Worm (Caenorhabditis elegans) whole organism, early embryonic: Measurements from ENCODE around the gene srh-293.
"Not testable (repeated sequence)": the region's sequence is repeated elsewhere in the genome, so short reads cannot be mapped to it uniquely, and the experiment has no call there.

Experiments used
- B0310.2 ChIP-seq: sonication (generic microtip); optimal IDR thresholded peaks from 2 replicates; lab custom pipeline; 2016; ENCODE audit warnings: mild to moderate bottlenecking, missing genetic modification characterization, missing compliant biosample characterization
- F13C5.2 ChIP-seq: sonication (generic microtip); optimal IDR thresholded peaks from 2 replicates; lab custom pipeline; 2017; ENCODE audit warnings: mild to moderate bottlenecking, missing genetic modification characterization, inconsistent platforms, missing compliant biosample characterization
- aly-1 ChIP-seq: sonication (generic microtip); optimal IDR thresholded peaks from 2 replicates; lab custom pipeline; 2016; ENCODE audit warnings: missing genetic modification characterization, missing compliant biosample characterization
- ama-1 ChIP-seq: fragments of 150-350 bp; optimal IDR thresholded peaks from 2 replicates; lab custom pipeline; 2014
- ceh-13 ChIP-seq: fragments of 200-800 bp; sonication (Bioruptor generic); optimal IDR thresholded peaks from 2 replicates; lab custom pipeline; 2018; ENCODE audit warnings: mild to moderate bottlenecking, missing genetic modification characterization, missing compliant biosample characterization
- ceh-36 ChIP-seq: sonication (generic microtip); optimal IDR thresholded peaks from 2 replicates; lab custom pipeline; 2016; ENCODE audit warnings: missing genetic modification characterization, inconsistent platforms, missing compliant biosample characterization
- ets-7 ChIP-seq: sonication (generic microtip); optimal IDR thresholded peaks from 2 replicates; lab custom pipeline; 2016; ENCODE audit warnings: missing genotype, missing genetic modification characterization, missing compliant biosample characterization
- flt-1 ChIP-seq: fragments of 200-800 bp; sonication (Bioruptor generic); IDR thresholded peaks from 2 replicates; pipeline ENCODE4 v1.3.6; 2022; ENCODE audit warnings: missing genetic modification characterization, missing compliant biosample characterization
- hmbx-1 ChIP-seq: sonication (generic microtip); optimal IDR thresholded peaks from 2 replicates; lab custom pipeline; 2016; ENCODE audit warnings: mild to moderate bottlenecking, missing genetic modification characterization, missing compliant biosample characterization
- hmg-4 ChIP-seq: fragments of 200-800 bp; sonication (Bioruptor generic); optimal IDR thresholded peaks from 2 replicates; lab custom pipeline; 2018; ENCODE audit warnings: mild to moderate bottlenecking, missing genetic modification characterization, missing compliant biosample characterization
- hnd-1 ChIP-seq: sonication (generic microtip); optimal IDR thresholded peaks from 2 replicates; lab custom pipeline; 2016; ENCODE audit warnings: missing genetic modification characterization, missing compliant biosample characterization
- pes-1 ChIP-seq: fragments of 200-800 bp; sonication (Bioruptor generic); IDR thresholded peaks from 2 replicates; pipeline ENCODE4 v1.3.6; 2022; ENCODE audit warnings: missing genetic modification reagents, missing genetic modification characterization, missing compliant biosample characterization
- scrt-1 ChIP-seq: fragments of 200-800 bp; sonication (Bioruptor generic); IDR thresholded peaks from 2 replicates; pipeline ENCODE4 v1.3.6; 2022; ENCODE audit warnings: missing genetic modification characterization, missing compliant biosample characterization
- sea-1 ChIP-seq: fragments of 200-800 bp; sonication (Bioruptor generic); conservative IDR thresholded peaks from 2 replicates; pipeline ENCODE4 v1.3.6; 2022; ENCODE audit warnings: missing genetic modification characterization, missing compliant biosample characterization
- tbx-11 ChIP-seq: fragments of 200-800 bp; sonication (Bioruptor generic); IDR thresholded peaks from 2 replicates; pipeline ENCODE4 v1.3.6; 2022; ENCODE audit warnings: missing genetic modification characterization, missing compliant biosample characterization
- tbx-37 ChIP-seq: fragments of 200-800 bp; sonication (Bioruptor generic); conservative IDR thresholded peaks from 2 replicates; pipeline ENCODE4 v1.3.6; 2022; ENCODE audit warnings: missing genetic modification reagents, missing genetic modification characterization, missing compliant biosample characterization
- tra-4 ChIP-seq: sonication (generic microtip); optimal IDR thresholded peaks from 2 replicates; lab custom pipeline; 2017; ENCODE audit warnings: missing genetic modification characterization, missing compliant biosample characterization

The srh-293 gene

ce11 chrV:15833622-15834021, 32.3 kb upstream of the srh-293 start, which contains the start of gene srbc-54:
Gene srbc-54 (minus strand): TSS chrV:15833722.
- TF ChIP-seq tbx-37 (GFP tag; lab: Robert Waterston, UW) (no peak), ceh-13 (GFP tag; lab: Kevin White, UChicago) (no peak), B0310.2 (tag; lab: Kevin White, UChicago) (no peak), F13C5.2 (tag; lab: Kevin White, UChicago) (no peak), hmg-4 (GFP tag; lab: Kevin White, UChicago) (no peak), pes-1 (no peak), aly-1 (no peak), ets-7 (no peak), ceh-36 (tag; lab: Kevin White, UChicago) (no peak)

- TF ChIP-seq sea-1 (GFP tag; lab: Robert Waterston, UW) (no peak), tra-4 (tag; lab: Kevin White, UChicago) (no peak), ets-7 (no peak), ceh-13 (GFP tag; lab: Kevin White, UChicago) (no peak), pes-1 (no peak), scrt-1 (GFP tag; lab: Robert Waterston, UW) (no peak), F13C5.2 (tag; lab: Kevin White, UChicago) (no peak), B0310.2 (tag; lab: Kevin White, UChicago) (no peak), aly-1 (no peak), tbx-37 (GFP tag; lab: Robert Waterston, UW) (no peak), hnd-1 (tag; lab: Kevin White, UChicago) (no peak), ceh-36 (tag; lab: Kevin White, UChicago) (no peak), tbx-11 (GFP tag; lab: Robert Waterston, UW) (no peak), hmbx-1 (tag; lab: Kevin White, UChicago) (no peak)
Observed at ce11 chrV:15841095-15841494, 24.8 kb upstream of the srh-293 start, which contains the start of gene srh-149. Gene srh-149 (minus strand): TSS chrV:15841195.

- not testable (repeated sequence) for TF ChIP-seq flt-1 (GFP tag; lab: Robert Waterston, UW); F13C5.2 (tag; lab: Kevin White, UChicago); hmbx-1 (tag; lab: Kevin White, UChicago)
Observed at ce11 chrV:15850276-15850811, 15.6 kb upstream of the srh-293 start, which contains the start of gene srh-147. Gene srh-147 (minus strand): TSS chrV:15850326.

- TF ChIP-seq ceh-36 (tag; lab: Kevin White, UChicago) (no peak), aly-1 (no peak), tbx-37 (GFP tag; lab: Robert Waterston, UW) (no peak), pes-1 (no peak), tra-4 (tag; lab: Kevin White, UChicago) (no peak), tbx-11 (GFP tag; lab: Robert Waterston, UW) (no peak), scrt-1 (GFP tag; lab: Robert Waterston, UW) (no peak), B0310.2 (tag; lab: Kevin White, UChicago) (no peak), hnd-1 (tag; lab: Kevin White, UChicago) (no peak)
Observed at ce11 chrV:15858292-15858691, 7.6 kb upstream of the srh-293 start, which contains the start of gene srh-148. Gene srh-148 (minus strand): TSS chrV:15858392.

ce11 chrV:15862599-15862998, 3.3 kb upstream of the srh-293 start, which contains the start of gene srz-12:
Gene srz-12 (minus strand): TSS chrV:15862699.
- TF ChIP-seq pes-1 (no peak), tbx-37 (GFP tag; lab: Robert Waterston, UW) (no peak), hmbx-1 (tag; lab: Kevin White, UChicago) (no peak), ceh-13 (GFP tag; lab: Kevin White, UChicago) (no peak), flt-1 (GFP tag; lab: Robert Waterston, UW) (no peak), hnd-1 (tag; lab: Kevin White, UChicago) (no peak), tbx-11 (GFP tag; lab: Robert Waterston, UW) (no peak), tra-4 (tag; lab: Kevin White, UChicago) (no peak), ceh-36 (tag; lab: Kevin White, UChicago) (no peak), ama-1 (lab: Kevin White, UChicago) (no peak), F13C5.2 (tag; lab: Kevin White, UChicago) (no peak), sea-1 (GFP tag; lab: Robert Waterston, UW) (no peak), aly-1 (no peak), B0310.2 (tag; lab: Kevin White, UChicago) (no peak), ets-7 (no peak), scrt-1 (GFP tag; lab: Robert Waterston, UW) (no peak), hmg-4 (GFP tag; lab: Kevin White, UChicago) (no peak)

ce11 chrV:15863042-15863441, 2.9 kb upstream of the srh-293 start, which contains the start of gene srh-299:
Gene srh-299 (plus strand): TSS chrV:15863342.
- TF ChIP-seq aly-1 (no peak), F13C5.2 (tag; lab: Kevin White, UChicago) (no peak), ets-7 (no peak), hmbx-1 (tag; lab: Kevin White, UChicago) (no peak), flt-1 (GFP tag; lab: Robert Waterston, UW) (no peak), tra-4 (tag; lab: Kevin White, UChicago) (no peak), hnd-1 (tag; lab: Kevin White, UChicago) (no peak), sea-1 (GFP tag; lab: Robert Waterston, UW) (no peak), pes-1 (no peak), ceh-13 (GFP tag; lab: Kevin White, UChicago) (no peak), ama-1 (lab: Kevin White, UChicago) (no peak), tbx-11 (GFP tag; lab: Robert Waterston, UW) (no peak), scrt-1 (GFP tag; lab: Robert Waterston, UW) (no peak)

ce11 chrV:15867373-15867772, 1.4 kb downstream of the srh-293 start, which contains the start of gene fbxa-197:
Gene fbxa-197 (plus strand): TSS chrV:15867673.
- TF ChIP-seq hmg-4 (GFP tag; lab: Kevin White, UChicago) (no peak), sea-1 (GFP tag; lab: Robert Waterston, UW) (no peak), hnd-1 (tag; lab: Kevin White, UChicago) (no peak), ceh-36 (tag; lab: Kevin White, UChicago) (no peak), flt-1 (GFP tag; lab: Robert Waterston, UW) (no peak), B0310.2 (tag; lab: Kevin White, UChicago) (no peak), hmbx-1 (tag; lab: Kevin White, UChicago) (no peak), pes-1 (no peak), tbx-11 (GFP tag; lab: Robert Waterston, UW) (no peak), aly-1 (no peak), tra-4 (tag; lab: Kevin White, UChicago) (no peak), ama-1 (lab: Kevin White, UChicago) (no peak), F13C5.2 (tag; lab: Kevin White, UChicago) (no peak), ceh-13 (GFP tag; lab: Kevin White, UChicago) (no peak), tbx-37 (GFP tag; lab: Robert Waterston, UW) (no peak), ets-7 (no peak), scrt-1 (GFP tag; lab: Robert Waterston, UW) (no peak)
